Fruit fly (Drosophila melanogaster) whole organism, adult: ENCODE data around the gene CG9040.

Experiments
- CG11617 ChIP-seq: fragments of 200-800 bp; sonication (Bioruptor generic); optimal IDR thresholded peaks from 2 replicates; lab custom pipeline; 2017; ENCODE audit warnings: mild to moderate bottlenecking, missing biosample characterization, missing genetic modification reagents, missing genetic modification characterization
- CG12768 ChIP-seq: fragments of 200-800 bp; sonication (Bioruptor generic); optimal IDR thresholded peaks from 2 replicates; lab custom pipeline; 2017; ENCODE audit warnings: missing biosample characterization, missing genetic modification characterization, mild to moderate bottlenecking, moderate library complexity, missing genetic modification reagents
- CG14711 ChIP-seq: fragments of 200-800 bp; sonication (Bioruptor generic); optimal IDR thresholded peaks from 2 replicates; lab custom pipeline; 2018; ENCODE audit warnings: missing biosample characterization, mild to moderate bottlenecking, missing genetic modification characterization, moderate library complexity
- CG1620 ChIP-seq: fragments of 200-800 bp; sonication (Bioruptor generic); optimal IDR thresholded peaks from 2 replicates; lab custom pipeline; 2016; ENCODE audit warnings: missing biosample characterization, missing genetic modification characterization
- CG33017 ChIP-seq: fragments of 200-800 bp; sonication (Bioruptor generic); optimal IDR thresholded peaks from 2 replicates; lab custom pipeline; 2018; ENCODE audit warnings: missing biosample characterization, mild to moderate bottlenecking, missing genetic modification characterization, moderate library complexity
- CG5204 ChIP-seq: fragments of 200-800 bp; sonication (Bioruptor generic); optimal IDR thresholded peaks from 2 replicates; lab custom pipeline; 2016; ENCODE audit warnings: missing biosample characterization, missing genetic modification characterization
- CG7045 ChIP-seq: fragments of 200-800 bp; sonication (Bioruptor generic); optimal IDR thresholded peaks from 2 replicates; lab custom pipeline; 2017; ENCODE audit warnings: missing biosample characterization, mild to moderate bottlenecking, missing genetic modification characterization
- CG7101 ChIP-seq: fragments of 200-800 bp; sonication (Bioruptor generic); optimal IDR thresholded peaks from 2 replicates; lab custom pipeline; 2018; ENCODE audit warnings: missing biosample characterization, mild to moderate bottlenecking, missing genetic modification characterization, moderate library complexity
- Clk ChIP-seq: fragments of 200-800 bp; sonication (Bioruptor generic); optimal IDR thresholded peaks from 2 replicates; lab custom pipeline; 2017; ENCODE audit warnings: missing biosample characterization, missing genetic modification characterization
- Crg-1 ChIP-seq: fragments of 200-800 bp; sonication (Bioruptor generic); optimal IDR thresholded peaks from 2 replicates; lab custom pipeline; 2016; ENCODE audit warnings: missing biosample characterization, missing genetic modification characterization
- Hr96 ChIP-seq: fragments of 200-800 bp; sonication (Bioruptor generic); optimal IDR thresholded peaks from 2 replicates; lab custom pipeline; 2016; ENCODE audit warnings: missing biosample characterization, missing genetic modification characterization
- Mnt ChIP-seq: fragments of 200-800 bp; sonication (Bioruptor generic); optimal IDR thresholded peaks from 2 replicates; lab custom pipeline; 2016; ENCODE audit warnings: missing biosample characterization, mild to moderate bottlenecking, missing genetic modification characterization
- bab1 ChIP-seq: fragments of 200-800 bp; sonication (Bioruptor generic); optimal IDR thresholded peaks from 3 replicates; lab custom pipeline; 2019; ENCODE audit warnings: missing biosample characterization, mild to moderate bottlenecking, missing genetic modification characterization, moderate library complexity
- cic ChIP-seq: fragments of 200-800 bp; sonication (Bioruptor generic); optimal IDR thresholded peaks from 2 replicates; lab custom pipeline; 2017; ENCODE audit warnings: missing biosample characterization, mild to moderate bottlenecking, missing genetic modification characterization, moderate library complexity
- cnc ChIP-seq, 2 experiments: fragments of >200 bp; optimal IDR thresholded peaks; 2 replicates each; lab custom pipeline; 2017
- kay ChIP-seq: fragments of 200-800 bp; sonication (Bioruptor generic); peaks from one replicate; lab custom pipeline; 2016; ENCODE audit warnings: missing biosample characterization, missing genetic modification characterization, borderline replicate concordance
- ovo ChIP-seq: fragments of 200-800 bp; sonication (Bioruptor generic); optimal IDR thresholded peaks from 2 replicates; lab custom pipeline; 2016; ENCODE audit warnings: missing biosample characterization, missing genetic modification characterization
- pad ChIP-seq: fragments of 200-800 bp; sonication (Bioruptor generic); optimal IDR thresholded peaks from 3 replicates; lab custom pipeline; 2017; ENCODE audit warnings: missing biosample characterization, missing genetic modification characterization, mild to moderate bottlenecking, moderate library complexity, missing genetic modification reagents
- tj ChIP-seq: fragments of 200-800 bp; sonication (Bioruptor generic); optimal IDR thresholded peaks from 3 replicates; lab custom pipeline; 2017; ENCODE audit warnings: missing biosample characterization, mild to moderate bottlenecking, missing genetic modification characterization, moderate library complexity
- toe ChIP-seq: fragments of 200-800 bp; sonication (Bioruptor generic); optimal IDR thresholded peaks from 2 replicates; lab custom pipeline; 2016; ENCODE audit warnings: missing biosample characterization, missing genetic modification characterization

CG9040 gene

dm6 chr3L:14002524-14003135 is 15.0 kb downstream of the CG9040 start:
- no peak for TF ChIP-seq CG7045 (GFP tag; lab: Kevin White, UChicago)
- TF ChIP-seq cic (GFP tag; lab: Kevin White, UChicago), result peak; percentile 79
- TF ChIP-seq Clk (GFP tag; lab: Kevin White, UChicago), result no peak
- no peak for TF ChIP-seq CG12768 (GFP tag; lab: Kevin White, UChicago)
- no peak for TF ChIP-seq CG11617
- TF ChIP-seq pad (GFP tag; lab: Kevin White, UChicago), result peak; percentile 63
- TF ChIP-seq CG1620, result no peak
- TF ChIP-seq ovo (GFP tag; lab: Kevin White, UChicago), result no peak
- TF ChIP-seq Crg-1 (GFP tag; lab: Kevin White, UChicago), result no peak
- TF ChIP-seq Mnt (GFP tag; lab: Kevin White, UChicago), result peak; percentile 80
- no peak for TF ChIP-seq CG5204
- peak; percentile 42 for TF ChIP-seq CG7101 (tag; lab: Kevin White, UChicago)
- TF ChIP-seq bab1 (GFP tag; lab: Kevin White, UChicago), result peak; percentile 28
- TF ChIP-seq toe (GFP tag; lab: Kevin White, UChicago), result no peak
- TF ChIP-seq Hr96, result no peak
- TF ChIP-seq tj (GFP tag; lab: Kevin White, UChicago), result peak; percentile 60
- no peak for TF ChIP-seq cnc (optimal IDR thresholded peaks at IDR 0.05; lab: Kevin White, UChicago)
- TF ChIP-seq kay, result no peak
- TF ChIP-seq CG33017 (tag; lab: Kevin White, UChicago), result no peak
- peak; percentile 21 for TF ChIP-seq CG14711

dm6 chr3L:14003297-14004040 is 15.8 kb downstream of the CG9040 start:
- TF ChIP-seq Mnt (GFP tag; lab: Kevin White, UChicago) (peak; percentile 23), cic (GFP tag; lab: Kevin White, UChicago) (no peak), CG14711 (peak; percentile 93), CG5204 (peak; percentile 23), CG11617 (peak; percentile 57), Clk (GFP tag; lab: Kevin White, UChicago) (no peak), kay (peak; percentile 91), pad (GFP tag; lab: Kevin White, UChicago) (no peak)

- TF ChIP-seq CG7045 (GFP tag; lab: Kevin White, UChicago) (no peak), CG7101 (tag; lab: Kevin White, UChicago) (peak; percentile 35), CG1620 (no peak), cic (GFP tag; lab: Kevin White, UChicago) (peak; percentile 35), toe (GFP tag; lab: Kevin White, UChicago) (no peak), CG33017 (tag; lab: Kevin White, UChicago) (peak; percentile 41), Hr96 (no peak), Clk (GFP tag; lab: Kevin White, UChicago) (no peak), cnc (optimal IDR thresholded peaks at IDR 0.05; lab: Kevin White, UChicago) (no peak), ovo (GFP tag; lab: Kevin White, UChicago) (no peak), bab1 (GFP tag; lab: Kevin White, UChicago) (no peak), kay (no peak), tj (GFP tag; lab: Kevin White, UChicago) (peak; percentile 69), pad (GFP tag; lab: Kevin White, UChicago) (peak; percentile 65), CG11617 (peak; percentile 23), CG12768 (GFP tag; lab: Kevin White, UChicago) (no peak), Mnt (GFP tag; lab: Kevin White, UChicago) (peak; percentile 19), CG14711 (no peak), Crg-1 (GFP tag; lab: Kevin White, UChicago) (no peak), CG5204 (no peak)
Observed at dm6 chr3L:14004041-14004407, 16.3 kb downstream of the CG9040 start.

dm6 chr3L:14004963-14005458 is 17.3 kb downstream of the CG9040 start:
- TF ChIP-seq CG11617 (peak; percentile 98), CG12768 (GFP tag; lab: Kevin White, UChicago) (peak; percentile 99), pad (GFP tag; lab: Kevin White, UChicago) (peak; percentile 94), CG7101 (tag; lab: Kevin White, UChicago) (peak; percentile 99), Mnt (GFP tag; lab: Kevin White, UChicago) (peak; percentile 99), CG7045 (GFP tag; lab: Kevin White, UChicago) (peak; percentile 98), Hr96 (peak; percentile 98), cic (GFP tag; lab: Kevin White, UChicago) (peak; percentile 99), Crg-1 (GFP tag; lab: Kevin White, UChicago) (peak; percentile 98), CG5204 (peak; percentile 98), cnc (optimal IDR thresholded peaks at IDR 0.05; lab: Kevin White, UChicago) (no peak), CG14711 (peak; percentile 97), kay (peak; percentile 96), Clk (GFP tag; lab: Kevin White, UChicago) (peak; percentile 96), tj (GFP tag; lab: Kevin White, UChicago) (peak; percentile 90), CG1620 (peak; percentile 97), ovo (GFP tag; lab: Kevin White, UChicago) (peak; percentile 79), CG33017 (tag; lab: Kevin White, UChicago) (peak; percentile 99), bab1 (GFP tag; lab: Kevin White, UChicago) (peak; percentile 94), toe (GFP tag; lab: Kevin White, UChicago) (peak; percentile 96)

- TF ChIP-seq CG5204, result no peak
- TF ChIP-seq CG33017 (tag; lab: Kevin White, UChicago), result peak; percentile 18
- TF ChIP-seq bab1 (GFP tag; lab: Kevin White, UChicago), result no peak
- no peak for TF ChIP-seq CG11617
- peak; percentile 36 for TF ChIP-seq CG12768 (GFP tag; lab: Kevin White, UChicago)
- peak; percentile 32 for TF ChIP-seq CG7101 (tag; lab: Kevin White, UChicago)
- no peak for TF ChIP-seq CG1620
- TF ChIP-seq cic (GFP tag; lab: Kevin White, UChicago), result peak; percentile 79
- no peak for TF ChIP-seq pad (GFP tag; lab: Kevin White, UChicago)
- no peak for TF ChIP-seq Hr96
- TF ChIP-seq kay, result peak; percentile 89
- no peak for TF ChIP-seq toe (GFP tag; lab: Kevin White, UChicago)
- no peak for TF ChIP-seq CG14711
- TF ChIP-seq Mnt (GFP tag; lab: Kevin White, UChicago), result peak; percentile 57
- TF ChIP-seq cnc (optimal IDR thresholded peaks at IDR 0.05; lab: Kevin White, UChicago), result no peak
- no peak for TF ChIP-seq Crg-1 (GFP tag; lab: Kevin White, UChicago)
- TF ChIP-seq tj (GFP tag; lab: Kevin White, UChicago), result peak; percentile 55
- TF ChIP-seq Clk (GFP tag; lab: Kevin White, UChicago), result no peak
- no peak for TF ChIP-seq CG7045 (GFP tag; lab: Kevin White, UChicago)
- TF ChIP-seq ovo (GFP tag; lab: Kevin White, UChicago), result no peak
Observed at dm6 chr3L:14005627-14006287, 18.1 kb downstream of the CG9040 start.
